Worm (Caenorhabditis elegans): ENCODE results near the gene taf-7.2.

The taf-7.2 gene

ce11 chrIII:12687872-12688375, 14.7 kb upstream of the taf-7.2 start, which contains the start of the genes rsp-3 and spin-4 (continued):
- no peak for TF ChIP-seq ceh-9 (tag; optimal IDR thresholded peaks at IDR 0.05)
- TF ChIP-seq pqm-1 (tag; optimal IDR thresholded peaks at IDR 0.05), result no peak
- TF ChIP-seq hmg-11 (tag; optimal IDR thresholded peaks at IDR 0.05), result peak; percentile 72
- TF ChIP-seq lin-15B (tag; optimal IDR thresholded peaks at IDR 0.05), result peak; percentile 97
- TF ChIP-seq nhr-23 (tag; optimal IDR thresholded peaks at IDR 0.05), result peak; percentile 75

- no peak for TF ChIP-seq lin-39 (tag; optimal IDR thresholded peaks at IDR 0.05)
These were observed 14.2 kb upstream of the taf-7.2 start for ce11 chrIII:12687382-12687781.

ce11 chrIII:12686457-12687250, 13.4 kb upstream of the taf-7.2 start:
- TF ChIP-seq elt-1 (tag; optimal IDR thresholded peaks at IDR 0.05) (no peak), nhr-67 (tag; optimal IDR thresholded peaks at IDR 0.05) (no peak), unc-62 (GFP tag; optimal IDR thresholded peaks at IDR 0.05) (no peak), nhr-28 (tag; optimal IDR thresholded peaks at IDR 0.05) (no peak), fkh-10 (GFP tag; optimal IDR thresholded peaks at IDR 0.05) (no peak)

ce11 chrIII:12685372-12686298, 12.4 kb upstream of the taf-7.2 start:
- TF ChIP-seq fkh-2 (tag; optimal IDR thresholded peaks at IDR 0.05), result no peak
- TF ChIP-seq ama-1 (optimal IDR thresholded peaks at IDR 0.05), result peak; percentile 41
- no peak for TF ChIP-seq zag-1 (tag; optimal IDR thresholded peaks at IDR 0.05)
- peak; percentile 98 for TF ChIP-seq nfya-1 (tag; optimal IDR thresholded peaks at IDR 0.05; ENCODE audit: insufficient read depth)
- no peak for TF ChIP-seq unc-39 (tag; optimal IDR thresholded peaks at IDR 0.05)
- TF ChIP-seq ceh-28 (tag; optimal IDR thresholded peaks at IDR 0.05), result no peak
- TF ChIP-seq elt-2 (tag; optimal IDR thresholded peaks at IDR 0.05), result no peak

ce11 chrIII:12680266-12680665, 7.0 kb upstream of the taf-7.2 start:
- TF ChIP-seq fos-1 (tag; optimal IDR thresholded peaks at IDR 0.05) (no peak), nfya-1 (tag; optimal IDR thresholded peaks at IDR 0.05; ENCODE audit: insufficient read depth) (peak; percentile 86)

- no peak for TF ChIP-seq nhr-237 (tag; optimal IDR thresholded peaks at IDR 0.05)
- no peak for TF ChIP-seq ceh-28 (tag; optimal IDR thresholded peaks at IDR 0.05)
- no peak for TF ChIP-seq fkh-2 (tag; optimal IDR thresholded peaks at IDR 0.05)
- TF ChIP-seq eor-1 (tag; optimal IDR thresholded peaks at IDR 0.05), result no peak
- no peak for TF ChIP-seq R02D3.7 (tag; optimal IDR thresholded peaks at IDR 0.05)
- no peak for TF ChIP-seq fkh-10 (GFP tag; optimal IDR thresholded peaks at IDR 0.05)
- no peak for TF ChIP-seq snpc-4 (tag; optimal IDR thresholded peaks at IDR 0.05)
- no peak for TF ChIP-seq nhr-43 (tag; optimal IDR thresholded peaks at IDR 0.05; ENCODE audit: poor library complexity, severe bottlenecking)
- TF ChIP-seq elt-3 (tag; optimal IDR thresholded peaks at IDR 0.05), result no peak
- TF ChIP-seq pqm-1 (tag; optimal IDR thresholded peaks at IDR 0.05), result no peak
- no peak for TF ChIP-seq fos-1 (tag; optimal IDR thresholded peaks at IDR 0.05)
- no peak for TF ChIP-seq tbx-2 (tag; optimal IDR thresholded peaks at IDR 0.05)
- no peak for TF ChIP-seq lin-15B (tag; optimal IDR thresholded peaks at IDR 0.05)
- no peak for TF ChIP-seq nhr-25 (tag; optimal IDR thresholded peaks at IDR 0.05)
- no peak for TF ChIP-seq ama-1 (optimal IDR thresholded peaks at IDR 0.05)
- TF ChIP-seq pha-4 (tag; optimal IDR thresholded peaks at IDR 0.05), result no peak
These were observed 4.4 kb downstream of the taf-7.2 start for ce11 chrIII:12668821-12669220.
